Fruit fly (Drosophila melanogaster): Measurements from ENCODE around the gene CG4830.

The CG4830 gene

dm6 chr3R:12210260-12210659 lies at the start of gene CG4830:
Gene CG4830 (minus strand): TSS chr3R:12210360.
- TF ChIP-seq Clk (GFP tag; optimal IDR thresholded peaks at IDR 0.05) (no peak), Crg-1 (GFP tag; optimal IDR thresholded peaks at IDR 0.05) (no peak), CG5204 (GFP tag; optimal IDR thresholded peaks at IDR 0.05) (no peak), CG1620 (GFP tag; optimal IDR thresholded peaks at IDR 0.05) (no peak), CG12768 (GFP tag; optimal IDR thresholded peaks at IDR 0.05) (no peak)

- TF ChIP-seq pad (GFP tag; optimal IDR thresholded peaks at IDR 0.05) (no peak), tj (GFP tag; optimal IDR thresholded peaks at IDR 0.05) (no peak), CG14711 (tag; optimal IDR thresholded peaks at IDR 0.05) (no peak), CG7045 (GFP tag; optimal IDR thresholded peaks at IDR 0.05) (no peak), Crg-1 (GFP tag; optimal IDR thresholded peaks at IDR 0.05) (no peak), cic (GFP tag; optimal IDR thresholded peaks at IDR 0.05) (no peak), Clk (GFP tag; optimal IDR thresholded peaks at IDR 0.05) (no peak), CG5204 (GFP tag; optimal IDR thresholded peaks at IDR 0.05) (no peak), kay (GFP tag; ENCODE audit: borderline replicate concordance) (no peak)
These were observed 49.7 kb upstream of the CG4830 start for dm6 chr3R:12259819-12260218.

- no peak for TF ChIP-seq bab1 (GFP tag; optimal IDR thresholded peaks at IDR 0.05)
- TF ChIP-seq cnc (optimal IDR thresholded peaks at IDR 0.05) = no peak
- no peak for TF ChIP-seq CG7045 (GFP tag; optimal IDR thresholded peaks at IDR 0.05)
These were observed 48.9 kb upstream of the CG4830 start for dm6 chr3R:12259013-12259412.

- no peak for TF ChIP-seq cnc (optimal IDR thresholded peaks at IDR 0.05)
- no peak for TF ChIP-seq Crg-1 (GFP tag; optimal IDR thresholded peaks at IDR 0.05)
- no peak for TF ChIP-seq cic (GFP tag; optimal IDR thresholded peaks at IDR 0.05)
- no peak for TF ChIP-seq ovo (GFP tag; optimal IDR thresholded peaks at IDR 0.05)
- no peak for TF ChIP-seq CG14711 (tag; optimal IDR thresholded peaks at IDR 0.05)
- TF ChIP-seq CG1620 (GFP tag; optimal IDR thresholded peaks at IDR 0.05) = no peak
- no peak for TF ChIP-seq pad (GFP tag; optimal IDR thresholded peaks at IDR 0.05)
- no peak for TF ChIP-seq Mnt (GFP tag; optimal IDR thresholded peaks at IDR 0.05)
- TF ChIP-seq CG33017 (tag; optimal IDR thresholded peaks at IDR 0.05) = no peak
- no peak for TF ChIP-seq kay (GFP tag; ENCODE audit: borderline replicate concordance)
- TF ChIP-seq CG7101 (tag; optimal IDR thresholded peaks at IDR 0.05) = no peak
- no peak for TF ChIP-seq CG7045 (GFP tag; optimal IDR thresholded peaks at IDR 0.05)
- no peak for TF ChIP-seq toe (GFP tag; optimal IDR thresholded peaks at IDR 0.05)
- no peak for TF ChIP-seq Clk (GFP tag; optimal IDR thresholded peaks at IDR 0.05)
- no peak for TF ChIP-seq CG12768 (GFP tag; optimal IDR thresholded peaks at IDR 0.05)
These were observed 48.3 kb upstream of the CG4830 start, which contains the start of the genes CG44037 and svp for dm6 chr3R:12258437-12258836. Gene CG44037 (plus strand): TSS chr3R:12258737. Gene svp (plus strand): TSS chr3R:12258737.

- TF ChIP-seq cnc (optimal IDR thresholded peaks at IDR 0.05) (no peak), CG1620 (GFP tag; optimal IDR thresholded peaks at IDR 0.05) (no peak), ovo (GFP tag; optimal IDR thresholded peaks at IDR 0.05) (no peak), CG7101 (tag; optimal IDR thresholded peaks at IDR 0.05) (no peak), CG14711 (tag; optimal IDR thresholded peaks at IDR 0.05) (no peak), pad (GFP tag; optimal IDR thresholded peaks at IDR 0.05) (no peak), Clk (GFP tag; optimal IDR thresholded peaks at IDR 0.05) (no peak), Hr96 (GFP tag; optimal IDR thresholded peaks at IDR 0.05) (no peak), CG12768 (GFP tag; optimal IDR thresholded peaks at IDR 0.05) (no peak), kay (GFP tag; ENCODE audit: borderline replicate concordance) (no peak), Crg-1 (GFP tag; optimal IDR thresholded peaks at IDR 0.05) (no peak)
These were observed 43.7 kb upstream of the CG4830 start, which contains the start of gene CG3942 for dm6 chr3R:12253887-12254286. Gene CG3942 (plus strand): TSS chr3R:12254187.

dm6 chr3R:12252457-12253065 lies 42.4 kb upstream of the CG4830 start:
- TF ChIP-seq ovo (GFP tag; optimal IDR thresholded peaks at IDR 0.05) (no peak), bab1 (GFP tag; optimal IDR thresholded peaks at IDR 0.05) (no peak), toe (GFP tag; optimal IDR thresholded peaks at IDR 0.05) (no peak), cnc (optimal IDR thresholded peaks at IDR 0.05) (no peak), CG12768 (GFP tag; optimal IDR thresholded peaks at IDR 0.05) (no peak), cic (GFP tag; optimal IDR thresholded peaks at IDR 0.05) (no peak), CG33017 (tag; optimal IDR thresholded peaks at IDR 0.05) (no peak), CG14711 (tag; optimal IDR thresholded peaks at IDR 0.05) (no peak), Clk (GFP tag; optimal IDR thresholded peaks at IDR 0.05) (no peak), CG7045 (GFP tag; optimal IDR thresholded peaks at IDR 0.05) (no peak), Crg-1 (GFP tag; optimal IDR thresholded peaks at IDR 0.05) (no peak)

- no peak for TF ChIP-seq CG5204 (GFP tag; optimal IDR thresholded peaks at IDR 0.05)
- TF ChIP-seq CG7101 (tag; optimal IDR thresholded peaks at IDR 0.05) = no peak
- TF ChIP-seq CG33017 (tag; optimal IDR thresholded peaks at IDR 0.05) = no peak
These were observed 41.4 kb upstream of the CG4830 start for dm6 chr3R:12251534-12251933.

- TF ChIP-seq cic (GFP tag; optimal IDR thresholded peaks at IDR 0.05) (no peak), CG12768 (GFP tag; optimal IDR thresholded peaks at IDR 0.05) (no peak), CG11617 (GFP tag; optimal IDR thresholded peaks at IDR 0.05) (no peak), CG5204 (GFP tag; optimal IDR thresholded peaks at IDR 0.05) (no peak), Mnt (GFP tag; optimal IDR thresholded peaks at IDR 0.05) (no peak), CG33017 (tag; optimal IDR thresholded peaks at IDR 0.05) (no peak), CG14711 (tag; optimal IDR thresholded peaks at IDR 0.05) (no peak), kay (GFP tag; ENCODE audit: borderline replicate concordance) (no peak), Crg-1 (GFP tag; optimal IDR thresholded peaks at IDR 0.05) (no peak), pad (GFP tag; optimal IDR thresholded peaks at IDR 0.05) (no peak), tj (GFP tag; optimal IDR thresholded peaks at IDR 0.05) (no peak), CG7045 (GFP tag; optimal IDR thresholded peaks at IDR 0.05) (no peak), cnc (optimal IDR thresholded peaks at IDR 0.05) (no peak), Clk (GFP tag; optimal IDR thresholded peaks at IDR 0.05) (no peak), CG7101 (tag; optimal IDR thresholded peaks at IDR 0.05) (no peak)
These were observed 40.0 kb upstream of the CG4830 start for dm6 chr3R:12250204-12250603.
